Fruit fly (Drosophila melanogaster) whole organism: ENCODE measurements around the gene CG16772.

ENCODE experiments used
- CG8478 ChIP-seq: fragments of >200 bp; optimal IDR thresholded peaks from 2 replicates; lab custom pipeline; 2018; ENCODE audit warnings: inconsistent platforms
- Dll ChIP-seq: fragments of >200 bp; optimal IDR thresholded peaks from 2 replicates; lab custom pipeline; 2017
- EcR ChIP-seq, 2 experiments: fragments of >200 bp; optimal IDR thresholded peaks; 2 replicates each; lab custom pipeline; 2017; ENCODE audit warnings: missing biosample characterization in 2 of 2, missing genetic modification characterization in 2 of 2, missing genetic modification reagents in 2 of 2
- pan ChIP-seq: fragments of >200 bp; optimal IDR thresholded peaks from 2 replicates; lab custom pipeline; 2017
- psq ChIP-seq: fragments of >200 bp; optimal IDR thresholded peaks from 2 replicates; lab custom pipeline; 2017
- usp ChIP-seq: fragments of >200 bp; optimal IDR thresholded peaks from 2 replicates; lab custom pipeline; 2017; ENCODE audit warnings: missing biosample characterization, missing genetic modification characterization, mixed read lengths

The CG16772 gene

DNA sequence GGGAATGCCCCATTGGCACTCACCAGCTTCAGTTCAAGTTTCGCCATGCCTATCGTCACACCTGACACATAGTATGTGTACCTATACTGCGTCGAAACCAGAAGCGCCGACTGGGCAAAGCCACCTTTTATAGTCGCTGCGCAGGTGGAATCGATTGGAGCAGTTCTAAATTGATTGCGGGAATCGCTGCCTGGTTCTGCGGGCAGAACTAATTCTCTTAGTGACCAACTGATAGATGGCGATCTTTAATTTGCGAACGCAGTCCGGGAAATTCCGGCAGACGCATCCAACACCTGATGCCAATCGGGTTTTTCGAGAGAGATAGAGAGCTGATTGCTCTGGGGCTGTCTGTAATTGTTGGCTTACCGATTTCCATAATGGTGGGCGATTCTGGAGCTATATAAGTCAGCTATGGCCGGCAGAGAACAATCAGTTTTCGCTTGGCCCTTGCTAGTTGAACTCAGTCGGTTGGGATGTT lies at the start of gene CG16772, which contains the start of gene CG13965:
Gene CG16772 (plus strand): TSS at position 428 of the 478 bp plus-strand sequence.
Gene CG13965 (minus strand): TSS at position 101 of the 478 bp plus-strand sequence.
- TF ChIP-seq Dll (lab: Kevin White, UChicago) (no peak), psq (lab: Kevin White, UChicago) (no peak), pan (lab: Kevin White, UChicago) (no peak), EcR (GFP tag; optimal IDR thresholded peaks at IDR 0.05; lab: Kevin White, UChicago) (no peak)

- no peak for TF ChIP-seq pan (lab: Kevin White, UChicago)
- TF ChIP-seq psq (lab: Kevin White, UChicago), result no peak
- TF ChIP-seq CG8478 (lab: Kevin White, UChicago), result no peak
- no peak for TF ChIP-seq Dll (lab: Kevin White, UChicago)
- no peak for TF ChIP-seq usp (GFP tag; lab: Kevin White, UChicago)
- no peak for TF ChIP-seq EcR (GFP tag; optimal IDR thresholded peaks at IDR 0.05; lab: Kevin White, UChicago)
These were observed 49.1 kb upstream of the CG16772 start, which contains the start of gene TotE for dm6 chr2L:19913416-19913815. TSS of gene TotE (minus strand) at chr2L:19913516.

DNA sequence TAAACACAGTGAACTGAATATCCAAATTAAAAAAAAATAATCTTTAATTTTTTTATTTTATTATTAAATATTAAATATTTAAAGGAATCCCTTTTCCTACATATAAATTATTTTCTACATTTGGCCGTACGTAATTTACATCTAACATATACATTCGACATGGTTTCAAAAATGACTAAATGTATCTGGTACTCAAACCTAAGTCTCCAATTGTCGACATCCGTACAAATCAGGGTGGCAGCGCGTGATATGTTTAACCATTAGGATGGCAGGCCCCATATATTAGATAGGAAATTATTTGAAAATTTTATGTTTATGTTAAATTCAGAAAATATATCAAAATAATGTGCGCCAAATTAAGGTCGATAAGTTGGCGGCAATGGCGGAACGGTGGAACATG lies 47.3 kb upstream of the CG16772 start:
- TF ChIP-seq Dll (lab: Kevin White, UChicago), result no peak
- TF ChIP-seq psq (lab: Kevin White, UChicago), result no peak
- TF ChIP-seq pan (lab: Kevin White, UChicago), result no peak
- TF ChIP-seq EcR (GFP tag; optimal IDR thresholded peaks at IDR 0.05; lab: Kevin White, UChicago), result no peak
- no peak for TF ChIP-seq CG8478 (lab: Kevin White, UChicago)
- TF ChIP-seq usp (GFP tag; lab: Kevin White, UChicago), result no peak

DNA sequence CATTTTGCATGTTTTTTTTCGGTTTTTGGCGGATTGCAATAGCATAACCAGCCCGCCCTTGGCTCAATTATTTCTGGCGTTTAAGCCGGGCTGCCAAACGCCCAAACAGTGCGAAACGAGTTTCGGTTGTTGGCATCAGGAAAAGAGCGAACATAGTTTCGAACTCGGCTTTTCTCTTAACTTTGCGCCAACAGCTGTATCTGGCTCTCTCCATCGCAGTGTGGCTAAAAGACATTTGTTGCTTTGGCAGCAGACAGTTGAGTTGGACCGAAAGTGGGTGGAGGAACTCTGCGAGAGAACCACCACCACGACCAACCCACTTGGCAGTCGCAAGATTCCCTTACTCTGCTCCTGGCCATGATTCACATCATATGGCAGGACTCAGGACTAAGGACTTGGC lies 45.5 kb upstream of the CG16772 start:
- TF ChIP-seq Dll (lab: Kevin White, UChicago), result no peak
- TF ChIP-seq psq (lab: Kevin White, UChicago), result no peak
- TF ChIP-seq EcR (GFP tag; optimal IDR thresholded peaks at IDR 0.05; lab: Kevin White, UChicago), result no peak
- no peak for TF ChIP-seq pan (lab: Kevin White, UChicago)
- TF ChIP-seq CG8478 (lab: Kevin White, UChicago), result no peak
- TF ChIP-seq usp (GFP tag; lab: Kevin White, UChicago), result no peak

dm6 chr2L:19917860-19918259 lies 44.6 kb upstream of the CG16772 start:
- TF ChIP-seq usp (GFP tag; lab: Kevin White, UChicago), result no peak
- TF ChIP-seq EcR (GFP tag; optimal IDR thresholded peaks at IDR 0.05; lab: Kevin White, UChicago), result no peak
- no peak for TF ChIP-seq psq (lab: Kevin White, UChicago)
- TF ChIP-seq Dll (lab: Kevin White, UChicago), result no peak
- TF ChIP-seq CG8478 (lab: Kevin White, UChicago), result no peak

DNA sequence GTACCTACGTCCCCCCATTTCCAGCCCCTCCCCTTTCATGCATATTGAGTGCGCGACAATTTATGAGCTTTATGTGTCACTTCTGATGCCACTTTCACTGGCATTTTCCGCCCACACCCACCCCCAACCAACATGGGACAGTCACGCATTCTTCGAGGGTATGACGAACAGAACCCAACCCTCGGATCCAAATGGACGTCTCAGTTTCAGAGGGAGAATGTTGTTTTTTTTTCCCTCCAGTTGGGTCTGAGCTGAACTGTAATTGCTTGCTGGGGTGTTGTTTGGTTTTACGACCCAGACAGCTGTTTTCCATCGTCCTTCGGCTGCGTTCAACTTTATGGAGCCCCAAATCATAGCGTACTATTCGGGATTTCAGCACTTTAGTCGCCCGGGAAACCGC lies 38.7 kb upstream of the CG16772 start:
- no peak for TF ChIP-seq psq (lab: Kevin White, UChicago)
- no peak for TF ChIP-seq usp (GFP tag; lab: Kevin White, UChicago)
- TF ChIP-seq CG8478 (lab: Kevin White, UChicago), result no peak

DNA sequence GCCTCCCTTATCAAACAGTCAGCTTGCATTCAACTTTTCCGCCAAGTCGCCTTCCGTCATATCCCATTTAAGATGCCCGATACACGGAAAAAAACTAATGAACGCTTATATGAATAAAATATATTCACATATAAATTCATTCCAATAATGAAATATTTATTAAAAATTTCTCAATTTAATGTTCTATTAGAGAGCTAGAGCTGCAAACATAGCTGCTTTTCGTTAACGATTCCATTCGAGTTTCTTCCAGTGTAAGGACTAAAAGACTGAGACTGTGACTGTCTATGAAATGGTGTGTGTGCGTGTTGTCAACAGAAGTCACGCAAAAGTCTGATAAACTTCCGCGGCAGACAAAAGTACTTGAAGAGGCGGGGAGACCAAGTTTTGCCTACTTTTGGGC lies 32.4 kb upstream of the CG16772 start:
- TF ChIP-seq usp (GFP tag; lab: Kevin White, UChicago), result no peak
- TF ChIP-seq CG8478 (lab: Kevin White, UChicago), result no peak
- TF ChIP-seq EcR (GFP tag; optimal IDR thresholded peaks at IDR 0.05; lab: Kevin White, UChicago), result no peak
- TF ChIP-seq pan (lab: Kevin White, UChicago), result no peak
- no peak for TF ChIP-seq psq (lab: Kevin White, UChicago)
- TF ChIP-seq Dll (lab: Kevin White, UChicago), result no peak

- no peak for TF ChIP-seq pan (lab: Kevin White, UChicago)
These were observed 30.0 kb upstream of the CG16772 start for dm6 chr2L:19932523-19932922.

- TF ChIP-seq usp (GFP tag; lab: Kevin White, UChicago) (no peak), CG8478 (lab: Kevin White, UChicago) (no peak), pan (lab: Kevin White, UChicago) (no peak), Dll (lab: Kevin White, UChicago) (no peak), psq (lab: Kevin White, UChicago) (no peak), EcR (GFP tag; optimal IDR thresholded peaks at IDR 0.05; lab: Kevin White, UChicago) (no peak)
These were observed 27.2 kb upstream of the CG16772 start for dm6 chr2L:19935085-19935846.

DNA sequence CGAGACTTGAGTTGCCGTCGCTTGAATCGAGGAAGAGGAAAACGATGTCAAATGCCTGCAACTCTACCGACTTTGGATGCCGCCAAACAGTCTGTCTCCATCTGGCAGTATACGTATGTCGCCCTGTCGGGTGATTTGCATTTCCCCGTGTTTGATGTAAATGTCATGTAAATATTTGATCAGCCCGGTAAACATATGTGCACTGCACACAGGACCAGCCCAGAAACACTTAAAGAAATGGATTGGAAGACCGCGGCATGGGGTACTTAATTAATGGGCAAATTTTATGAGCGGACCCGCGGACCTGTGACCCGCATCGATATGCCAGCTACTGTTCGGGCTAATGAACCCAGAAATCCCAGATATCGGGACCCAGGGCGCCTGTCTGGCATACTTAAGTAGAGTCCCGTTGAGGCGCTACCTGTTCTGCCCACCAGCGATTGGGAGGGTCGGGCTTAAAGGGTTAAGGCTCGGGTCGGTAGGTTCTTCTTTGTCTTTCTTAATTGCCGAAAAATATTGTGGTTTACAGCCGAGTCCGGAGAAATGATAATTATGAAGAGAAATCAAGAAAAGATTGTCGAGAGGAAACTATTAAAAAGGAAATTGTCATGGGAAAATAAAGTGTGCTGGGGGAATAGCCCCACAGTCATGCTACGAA lies 24.5 kb upstream of the CG16772 start:
- TF ChIP-seq usp (GFP tag; lab: Kevin White, UChicago), result no peak
- TF ChIP-seq EcR (GFP tag; optimal IDR thresholded peaks at IDR 0.05; lab: Kevin White, UChicago), result no peak
- no peak for TF ChIP-seq CG8478 (lab: Kevin White, UChicago)
- TF ChIP-seq pan (lab: Kevin White, UChicago), result no peak
- no peak for TF ChIP-seq psq (lab: Kevin White, UChicago)
- TF ChIP-seq Dll (lab: Kevin White, UChicago), result no peak

DNA sequence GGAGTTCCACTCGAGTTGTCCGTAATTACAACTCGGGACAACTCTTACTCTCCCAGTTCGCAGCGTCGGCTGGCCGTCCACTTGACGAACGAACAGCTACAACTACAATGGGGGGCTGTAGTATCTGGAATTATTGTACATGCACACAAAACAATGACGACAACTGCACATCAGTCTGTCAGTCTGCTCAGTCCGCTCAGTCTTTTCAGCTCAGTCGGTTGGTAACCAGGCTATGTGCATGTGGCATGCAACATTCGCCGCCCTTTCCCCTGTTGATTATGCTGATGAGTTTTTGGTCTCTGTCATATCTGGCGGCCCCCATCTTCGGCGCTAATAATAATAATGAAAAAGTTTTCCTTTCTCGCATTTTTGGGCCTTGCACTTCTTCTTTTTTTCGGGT lies 22.4 kb upstream of the CG16772 start:
- no peak for TF ChIP-seq psq (lab: Kevin White, UChicago)
- no peak for TF ChIP-seq usp (GFP tag; lab: Kevin White, UChicago)
- no peak for TF ChIP-seq CG8478 (lab: Kevin White, UChicago)
- no peak for TF ChIP-seq pan (lab: Kevin White, UChicago)
- TF ChIP-seq Dll (lab: Kevin White, UChicago), result no peak
- no peak for TF ChIP-seq EcR (GFP tag; optimal IDR thresholded peaks at IDR 0.05; lab: Kevin White, UChicago)
